Worm (Caenorhabditis elegans): ENCODE results near the gene daf-31.

ce11 chrIV:8289505-8289579 lies 731 bp upstream of the daf-31 start, which contains the start of gene nucl-1:
- TF ChIP-seq ama-1 (optimal IDR thresholded peaks at IDR 0.05) (no peak), nhr-28 (tag; optimal IDR thresholded peaks at IDR 0.05) (no peak), egl-27 (tag; optimal IDR thresholded peaks at IDR 0.05) (no peak)

Measured in whole organism, L4 larva.